Worm (Caenorhabditis elegans): ENCODE results near the gene W03A5.2.

- TF ChIP-seq him-1 (tag; optimal IDR thresholded peaks at IDR 0.05): no peak
- no peak for TF ChIP-seq W03F9.2 (tag; optimal IDR thresholded peaks at IDR 0.05)
Measured at ce11 chrIII:5419527-5419926, 13.7 kb downstream of the W03A5.2 start.

Measured in whole organism, L4/young adult.